Worm (Caenorhabditis elegans): ENCODE data around the gene C05B5.1.

ce11 chrIII:10033881-10034280 lies 45.6 kb upstream of the C05B5.1 start, which contains the start of gene M04D8.8:
- TF ChIP-seq ama-1 (optimal IDR thresholded peaks at IDR 0.05) (no peak), ama-1 (GFP tag; optimal IDR thresholded peaks at IDR 0.05) (no peak), unc-62 (GFP tag; optimal IDR thresholded peaks at IDR 0.05) (no peak), pha-4 (tag; optimal IDR thresholded peaks at IDR 0.05) (no peak), Y53G8AR.9 (GFP tag; conservative IDR thresholded peaks at IDR 0.05) (no peak)

Data from whole organism, young adult.